Worm (Caenorhabditis elegans) whole organism, L1 larva: Measurements from ENCODE around the gene clec-219.

Experiments
- C16A3.4 ChIP-seq: fragments of 150-350 bp; optimal IDR thresholded peaks from 2 replicates; lab custom pipeline; 2014; ENCODE audit warnings: missing biosample characterization, missing genetic modification characterization
- F16B12.6 ChIP-seq: fragments of 150-350 bp; optimal IDR thresholded peaks from 2 replicates; lab custom pipeline; 2014; ENCODE audit warnings: missing biosample characterization, missing genetic modification characterization
- Y116A8C.19 ChIP-seq: sonication (generic microtip); optimal IDR thresholded peaks from 2 replicates; lab custom pipeline; 2016; ENCODE audit warnings: missing compliant biosample characterization, missing genetic modification characterization, borderline replicate concordance
- alr-1 ChIP-seq: fragments of 200-800 bp; sonication (Bioruptor generic); optimal IDR thresholded peaks from 2 replicates; lab custom pipeline; 2018; ENCODE audit warnings: borderline replicate concordance, mild to moderate bottlenecking, missing genetic modification characterization, missing compliant biosample characterization
- aly-2 ChIP-seq: fragments of 150-350 bp; optimal IDR thresholded peaks from 2 replicates; lab custom pipeline; 2014; ENCODE audit warnings: missing biosample characterization, missing genetic modification characterization
- ama-1 ChIP-seq: fragments of 150-350 bp; optimal IDR thresholded peaks from 2 replicates; lab custom pipeline; 2014
- ceh-63 ChIP-seq: fragments of 200-800 bp; sonication (Bioruptor generic); optimal IDR thresholded peaks from 2 replicates; lab custom pipeline; 2018; ENCODE audit warnings: mild to moderate bottlenecking, missing genetic modification characterization, missing compliant biosample characterization
- ceh-8 ChIP-seq: fragments of 200-800 bp; sonication (Bioruptor generic); optimal IDR thresholded peaks from 2 replicates; lab custom pipeline; 2018; ENCODE audit warnings: mild to moderate bottlenecking, missing genetic modification characterization, moderate library complexity, missing compliant biosample characterization
- ceh-82 ChIP-seq, 3 experiments: fragments of 150-350 bp in 1 of 3; sonication (generic microtip) in 2 of 3; optimal IDR thresholded peaks; 2 replicates each; lab custom pipeline; 2014 to 2017; ENCODE audit warnings: missing biosample characterization in 3 of 3, missing genetic modification characterization in 3 of 3
- ceh-90 ChIP-seq: sonication (generic microtip); optimal IDR thresholded peaks from 2 replicates; lab custom pipeline; 2016; ENCODE audit warnings: missing genetic modification characterization, missing compliant biosample characterization
- ces-1 ChIP-seq: fragments of 150-350 bp; optimal IDR thresholded peaks from 2 replicates; lab custom pipeline; 2014; ENCODE audit warnings: missing biosample characterization, missing genetic modification reagents, missing genetic modification characterization
- dsc-1 ChIP-seq: sonication (generic microtip); optimal IDR thresholded peaks from 2 replicates; lab custom pipeline; 2016; ENCODE audit warnings: mild to moderate bottlenecking, missing genetic modification characterization, missing compliant biosample characterization
- egl-27 ChIP-seq, 2 experiments: fragments of 150-350 bp in 1 of 2; sonication (generic microtip); optimal IDR thresholded peaks; 3 replicates each; lab custom pipeline; 2017 to 2018; ENCODE audit warnings: missing biosample characterization in 2 of 2, missing genetic modification characterization in 2 of 2, missing genetic modification reagents in 2 of 2
- elt-2 ChIP-seq: sonication (generic microtip); optimal IDR thresholded peaks from 2 replicates; lab custom pipeline; 2016; ENCODE audit warnings: missing genetic modification characterization, mild to moderate bottlenecking, inconsistent platforms, missing compliant biosample characterization, missing genetic modification reagents
- fos-1 ChIP-seq: fragments of 150-350 bp; optimal IDR thresholded peaks from 2 replicates; lab custom pipeline; 2014; ENCODE audit warnings: missing biosample characterization, missing genetic modification characterization
- grh-1 ChIP-seq: fragments of 200-800 bp; sonication (Bioruptor generic); IDR thresholded peaks from 2 replicates; pipeline ENCODE4 v1.3.6; 2022; ENCODE audit warnings: missing genetic modification reagents, missing genetic modification characterization, missing compliant biosample characterization
- hlh-4 ChIP-seq: sonication (generic microtip); optimal IDR thresholded peaks from 2 replicates; lab custom pipeline; 2016; ENCODE audit warnings: mild to moderate bottlenecking, missing genetic modification characterization, missing compliant biosample characterization
- hpl-2 ChIP-seq: fragments of 150-350 bp; optimal IDR thresholded peaks from 2 replicates; lab custom pipeline; 2014; ENCODE audit warnings: missing biosample characterization, missing genetic modification reagents, missing genetic modification characterization
- lin-14 ChIP-seq: fragments of 200-800 bp; sonication (Bioruptor generic); optimal IDR thresholded peaks from 2 replicates; lab custom pipeline; 2018; ENCODE audit warnings: mild to moderate bottlenecking, missing genetic modification characterization, moderate library complexity, missing compliant biosample characterization
- lin-15B ChIP-seq: fragments of 150-350 bp; sonication (generic microtip); optimal IDR thresholded peaks from 3 replicates; lab custom pipeline; 2014; ENCODE audit warnings: missing biosample characterization, missing genetic modification characterization
- lin-35 ChIP-seq, 2 experiments: fragments of 150-350 bp; optimal IDR thresholded peaks; 2 replicates each; lab custom pipeline; 2014; ENCODE audit warnings: missing biosample characterization in 2 of 2, missing genetic modification characterization in 2 of 2, missing genetic modification reagents in 2 of 2
- lin-39 ChIP-seq: fragments of 150-350 bp; optimal IDR thresholded peaks from 2 replicates; lab custom pipeline; 2014; ENCODE audit warnings: missing biosample characterization, missing genetic modification reagents, missing genetic modification characterization
- lsy-2 ChIP-seq, 2 experiments: fragments of 150-350 bp; optimal IDR thresholded peaks; 2 replicates each; lab custom pipeline; 2014; ENCODE audit warnings: missing biosample characterization in 2 of 2, missing genetic modification characterization in 2 of 2
- mep-1 ChIP-seq: fragments of 150-350 bp; optimal IDR thresholded peaks from 2 replicates; lab custom pipeline; 2014; ENCODE audit warnings: missing biosample characterization, missing genetic modification characterization
- nhr-12 ChIP-seq: sonication (generic microtip); optimal IDR thresholded peaks from 2 replicates; lab custom pipeline; 2017; ENCODE audit warnings: missing biosample characterization, missing genetic modification characterization
- nhr-20 ChIP-seq: sonication (generic microtip); optimal IDR thresholded peaks from 2 replicates; lab custom pipeline; 2016; ENCODE audit warnings: mild to moderate bottlenecking, missing genetic modification characterization, missing compliant biosample characterization
- nhr-28 ChIP-seq: fragments of 150-350 bp; optimal IDR thresholded peaks from 2 replicates; lab custom pipeline; 2014; ENCODE audit warnings: missing biosample characterization, missing genetic modification characterization
- nhr-76 ChIP-seq: sonication (generic microtip); optimal IDR thresholded peaks from 2 replicates; lab custom pipeline; 2017; ENCODE audit warnings: missing biosample characterization, missing genetic modification characterization
- nhr-85 ChIP-seq: sonication (generic microtip); peaks from one replicate; lab custom pipeline; 2016; ENCODE audit warnings: missing genetic modification characterization, inconsistent platforms, missing compliant biosample characterization
- nhr-90 ChIP-seq: sonication (generic microtip); optimal IDR thresholded peaks from 2 replicates; lab custom pipeline; 2016; ENCODE audit warnings: mild to moderate bottlenecking, missing genetic modification characterization, missing compliant biosample characterization; ENCODE audit not compliant: poor library complexity
- pag-3 ChIP-seq: sonication (generic microtip); optimal IDR thresholded peaks from 2 replicates; lab custom pipeline; 2017; ENCODE audit warnings: missing genetic modification characterization, mild to moderate bottlenecking, missing compliant biosample characterization, antibody characterized with exemption, borderline replicate concordance; ENCODE audit not compliant: insufficient read depth
- pqm-1 ChIP-seq: sonication (generic microtip); optimal IDR thresholded peaks from 3 replicates; lab custom pipeline; 2017; ENCODE audit warnings: missing biosample characterization, missing genetic modification characterization
- rnt-1 ChIP-seq: sonication (generic microtip); optimal IDR thresholded peaks from 2 replicates; lab custom pipeline; 2016; ENCODE audit warnings: mild to moderate bottlenecking, missing genetic modification characterization, moderate library complexity, missing compliant biosample characterization
- sox-4 ChIP-seq: sonication (generic microtip); optimal IDR thresholded peaks from 2 replicates; lab custom pipeline; 2016; ENCODE audit warnings: missing genetic modification characterization, missing compliant biosample characterization
- sptf-1 ChIP-seq: fragments of 150-350 bp; optimal IDR thresholded peaks from 2 replicates; lab custom pipeline; 2014; ENCODE audit warnings: missing biosample characterization, missing genetic modification characterization
- sup-37 ChIP-seq: fragments of 200-800 bp; sonication (Bioruptor generic); optimal IDR thresholded peaks from 2 replicates; lab custom pipeline; 2018; ENCODE audit warnings: mild to moderate bottlenecking, missing genetic modification characterization, missing compliant biosample characterization
- unc-30 ChIP-seq: sonication (generic microtip); optimal IDR thresholded peaks from 2 replicates; lab custom pipeline; 2017; ENCODE audit warnings: missing biosample characterization, missing genetic modification characterization
- xbp-1 ChIP-seq: sonication (generic microtip); optimal IDR thresholded peaks from 2 replicates; lab custom pipeline; 2016; ENCODE audit warnings: missing genetic modification characterization, missing compliant biosample characterization

Gene clec-219

ce11 chrV:8307681-8308080, 10.6 kb upstream of the clec-219 start, which contains the start of gene clec-218:
Gene clec-218, plus strand, starts transcription at chrV:8307942.
- TF ChIP-seq unc-30 (tag; lab: Kevin White, UChicago) (no peak), elt-2 (peak; percentile 78)

ce11 chrV:8311210-8311609, 7.0 kb upstream of the clec-219 start, which contains the start of gene W02D7.12:
Gene W02D7.12, plus strand, starts transcription at chrV:8311510.
- no peak for TF ChIP-seq alr-1 (tag; lab: Kevin White, UChicago)
- TF ChIP-seq ceh-8 (GFP tag; lab: Kevin White, UChicago): no peak
- TF ChIP-seq rnt-1 (tag; lab: Kevin White, UChicago): no peak
- no peak for TF ChIP-seq sptf-1 (tag; lab: Kevin White, UChicago)
- no peak for TF ChIP-seq lin-39
- TF ChIP-seq nhr-12 (tag; lab: Kevin White, UChicago): no peak
- TF ChIP-seq nhr-85 (tag; lab: Kevin White, UChicago): no peak
- TF ChIP-seq aly-2 (tag; lab: Kevin White, UChicago): no peak
- no peak for TF ChIP-seq ceh-82 (tag; optimal IDR thresholded peaks at IDR 0.05; lab: Kevin White, UChicago)
- no peak for TF ChIP-seq nhr-28 (tag; lab: Kevin White, UChicago)
- TF ChIP-seq C16A3.4 (tag; lab: Kevin White, UChicago): no peak
- TF ChIP-seq sox-4 (tag; lab: Kevin White, UChicago): no peak
- TF ChIP-seq hlh-4 (tag; lab: Kevin White, UChicago): no peak
- no peak for TF ChIP-seq pag-3 (tag; lab: Kevin White, UChicago)
- TF ChIP-seq F16B12.6: no peak
- TF ChIP-seq pqm-1 (tag; lab: Kevin White, UChicago): no peak
- TF ChIP-seq lin-35 (GFP tag; optimal IDR thresholded peaks at IDR 0.05; lab: Kevin White, UChicago): no peak

ce11 chrV:8323545-8323944, 5.3 kb downstream of the clec-219 start:
- TF ChIP-seq grh-1 (GFP tag; lab: Robert Waterston, UW) (no peak), hpl-2 (GFP tag; lab: Kevin White, UChicago) (no peak), nhr-20 (no peak), xbp-1 (tag; lab: Kevin White, UChicago) (no peak), lin-35 (GFP tag; optimal IDR thresholded peaks at IDR 0.05; lab: Kevin White, UChicago) (no peak), dsc-1 (tag; lab: Kevin White, UChicago) (no peak), lin-14 (GFP tag; lab: Kevin White, UChicago) (no peak), egl-27 (tag; optimal IDR thresholded peaks at IDR 0.05; lab: Kevin White, UChicago) (no peak), mep-1 (tag; lab: Kevin White, UChicago) (no peak), ceh-63 (GFP tag; lab: Kevin White, UChicago) (no peak)

ce11 chrV:8325906-8326305, 7.7 kb downstream of the clec-219 start:
- TF ChIP-seq egl-27 (tag; optimal IDR thresholded peaks at IDR 0.05; lab: Kevin White, UChicago) (no peak), Y116A8C.19 (tag; lab: Kevin White, UChicago) (no peak), nhr-90 (tag; lab: Kevin White, UChicago) (no peak), nhr-76 (tag; lab: Kevin White, UChicago) (no peak), fos-1 (tag; lab: Kevin White, UChicago) (no peak), lsy-2 (tag; optimal IDR thresholded peaks at IDR 0.05; lab: Kevin White, UChicago) (no peak), ama-1 (lab: Kevin White, UChicago) (no peak), C16A3.4 (tag; lab: Kevin White, UChicago) (no peak), elt-2 (no peak), lin-15B (no peak), lin-39 (no peak), sup-37 (GFP tag; lab: Kevin White, UChicago) (no peak), mep-1 (tag; lab: Kevin White, UChicago) (no peak), rnt-1 (tag; lab: Kevin White, UChicago) (no peak), ceh-90 (tag; lab: Kevin White, UChicago) (no peak), ces-1 (GFP tag; lab: Kevin White, UChicago) (no peak), sox-4 (tag; lab: Kevin White, UChicago) (no peak)
